Worm (Caenorhabditis elegans) whole organism, L2 larva: ENCODE results near the gene F59A7.11.

Experiments used
- C34F6.9 ChIP-seq: fragments of 150-350 bp; optimal IDR thresholded peaks from 2 replicates; lab custom pipeline; 2014; ENCODE audit warnings: missing biosample characterization, missing genetic modification characterization
- F13H6.1 ChIP-seq: sonication (generic microtip); optimal IDR thresholded peaks from 2 replicates; lab custom pipeline; 2016; ENCODE audit warnings: missing genetic modification characterization, missing compliant biosample characterization
- ZK546.5 ChIP-seq: sonication (generic microtip); optimal IDR thresholded peaks from 2 replicates; lab custom pipeline; 2017; ENCODE audit warnings: missing biosample characterization, missing genetic modification characterization
- alr-1 ChIP-seq: fragments of 150-350 bp; optimal IDR thresholded peaks from 2 replicates; lab custom pipeline; 2014; ENCODE audit warnings: missing biosample characterization, missing genetic modification characterization
- aly-2 ChIP-seq: fragments of 150-350 bp; optimal IDR thresholded peaks from 2 replicates; lab custom pipeline; 2014; ENCODE audit warnings: missing biosample characterization, missing genetic modification characterization
- blmp-1 ChIP-seq: sonication (generic microtip); optimal IDR thresholded peaks from 2 replicates; lab custom pipeline; 2017; ENCODE audit warnings: missing genetic modification characterization, mild to moderate bottlenecking, missing compliant biosample characterization, antibody characterized with exemption, moderate library complexity; ENCODE audit not compliant: insufficient read depth
- ceh-82 ChIP-seq: fragments of 150-350 bp; optimal IDR thresholded peaks from 2 replicates; lab custom pipeline; 2014; ENCODE audit warnings: missing biosample characterization, missing genetic modification characterization
- crh-2 ChIP-seq: sonication (generic microtip); optimal IDR thresholded peaks from 2 replicates; lab custom pipeline; 2017; ENCODE audit warnings: missing biosample characterization, missing genetic modification characterization
- dmd-4 ChIP-seq: sonication (generic microtip); optimal IDR thresholded peaks from 2 replicates; lab custom pipeline; 2017; ENCODE audit warnings: missing biosample characterization, missing genetic modification characterization
- egl-27 ChIP-seq: sonication (generic microtip); optimal IDR thresholded peaks from 3 replicates; lab custom pipeline; 2017; ENCODE audit warnings: missing biosample characterization, missing genetic modification reagents, missing genetic modification characterization
- elt-1 ChIP-seq: fragments of 150-350 bp; optimal IDR thresholded peaks from 2 replicates; lab custom pipeline; 2014; ENCODE audit warnings: missing biosample characterization, missing genetic modification characterization
- fos-1 ChIP-seq: fragments of 150-350 bp; optimal IDR thresholded peaks from 2 replicates; lab custom pipeline; 2014; ENCODE audit warnings: missing biosample characterization, missing genetic modification characterization
- lin-11 ChIP-seq: fragments of 150-350 bp; sonication (generic microtip); optimal IDR thresholded peaks from 2 replicates; lab custom pipeline; 2014; ENCODE audit warnings: missing biosample characterization, missing genetic modification characterization, inconsistent platforms, mixed read lengths
- lin-13 ChIP-seq: fragments of 150-350 bp; optimal IDR thresholded peaks from 2 replicates; lab custom pipeline; 2014; ENCODE audit warnings: missing biosample characterization, missing genetic modification reagents, missing genetic modification characterization
- mbf-1 ChIP-seq: sonication (generic microtip); optimal IDR thresholded peaks from 2 replicates; lab custom pipeline; 2017; ENCODE audit warnings: missing biosample characterization, missing genetic modification characterization
- mdl-1 ChIP-seq, 2 experiments: fragments of 150-350 bp in 1 of 2; sonication (generic microtip) in 1 of 2; optimal IDR thresholded peaks; 2 replicates each; lab custom pipeline; 2017; ENCODE audit warnings: missing biosample characterization in 2 of 2, missing genetic modification characterization in 2 of 2
- nhr-10 ChIP-seq: sonication (generic microtip); optimal IDR thresholded peaks from 2 replicates; lab custom pipeline; 2017; ENCODE audit warnings: missing biosample characterization, missing genetic modification characterization
- nhr-11 ChIP-seq: fragments of 150-350 bp; optimal IDR thresholded peaks from 2 replicates; lab custom pipeline; 2014; ENCODE audit warnings: missing biosample characterization, missing genetic modification characterization
- nhr-21 ChIP-seq: fragments of 150-350 bp; optimal IDR thresholded peaks from 2 replicates; lab custom pipeline; 2014; ENCODE audit warnings: missing biosample characterization, missing genetic modification characterization
- nhr-237 ChIP-seq: fragments of 150-350 bp; optimal IDR thresholded peaks from 2 replicates; lab custom pipeline; 2014; ENCODE audit warnings: missing biosample characterization, missing genetic modification characterization
- nhr-6 ChIP-seq: fragments of 150-350 bp; optimal IDR thresholded peaks from 2 replicates; lab custom pipeline; 2014; ENCODE audit warnings: missing biosample characterization, missing genetic modification characterization
- nhr-77 ChIP-seq: fragments of 150-350 bp; optimal IDR thresholded peaks from 2 replicates; lab custom pipeline; 2014; ENCODE audit warnings: missing biosample characterization, missing genetic modification characterization
- sem-4 ChIP-seq: fragments of 150-350 bp; optimal IDR thresholded peaks from 2 replicates; lab custom pipeline; 2014; ENCODE audit warnings: missing biosample characterization, missing genetic modification reagents, missing genetic modification characterization
- skn-1 ChIP-seq: sonication (generic microtip); optimal IDR thresholded peaks from 2 replicates; lab custom pipeline; 2017; ENCODE audit warnings: missing biosample characterization, missing genetic modification characterization
- sma-3 ChIP-seq: sonication (generic microtip); optimal IDR thresholded peaks from 2 replicates; lab custom pipeline; 2016; ENCODE audit warnings: missing genetic modification reagents, missing genetic modification characterization, missing compliant biosample characterization
- sma-9 ChIP-seq, 2 experiments: fragments of 150-350 bp in 1 of 2; sonication (generic microtip) in 1 of 2; optimal IDR thresholded peaks; 2 replicates each; lab custom pipeline; 2014 to 2016; ENCODE audit warnings: missing genetic modification characterization in 2 of 2, mild to moderate bottlenecking in 1 of 2, missing biosample characterization in 1 of 2, missing compliant biosample characterization in 1 of 2, missing genetic modification reagents in 1 of 2, moderate library complexity in 1 of 2
- snpc-4 ChIP-seq: fragments of 150-350 bp; optimal IDR thresholded peaks from 2 replicates; lab custom pipeline; 2014; ENCODE audit warnings: missing biosample characterization, missing genetic modification characterization
- unc-39 ChIP-seq: fragments of 150-350 bp; optimal IDR thresholded peaks from 2 replicates; lab custom pipeline; 2014; ENCODE audit warnings: missing biosample characterization, missing genetic modification characterization
- unc-62 ChIP-seq: fragments of 150-350 bp; optimal IDR thresholded peaks from 2 replicates; lab custom pipeline; 2014; ENCODE audit warnings: missing biosample characterization, missing genetic modification reagents, missing genetic modification characterization
- zag-1 ChIP-seq: fragments of 150-350 bp; optimal IDR thresholded peaks from 2 replicates; lab custom pipeline; 2014; ENCODE audit warnings: missing biosample characterization, missing genetic modification characterization
- ztf-1 ChIP-seq: fragments of 200-800 bp; sonication (Bioruptor generic); conservative IDR thresholded peaks from 2 replicates; pipeline ENCODE4 v1.3.6; 2022; ENCODE audit warnings: missing genetic modification characterization, missing compliant biosample characterization
- ztf-11 ChIP-seq: sonication (generic microtip); optimal IDR thresholded peaks from 2 replicates; lab custom pipeline; 2017; ENCODE audit warnings: missing biosample characterization, missing genetic modification characterization
- ztf-4 ChIP-seq: fragments of 150-350 bp; optimal IDR thresholded peaks from 2 replicates; lab custom pipeline; 2014; ENCODE audit warnings: missing biosample characterization, missing genetic modification characterization

The F59A7.11 gene

ce11 chrV:2004229-2004628 lies 9.5 kb downstream of the F59A7.11 start, which contains the start of gene clec-206:
clec-206 (minus strand) TSS chrV:2004329.
- TF ChIP-seq nhr-21 (tag; lab: Kevin White, UChicago): no peak
- TF ChIP-seq ztf-1: no peak
- TF ChIP-seq ztf-4: no peak
- no peak for TF ChIP-seq sem-4 (tag; lab: Kevin White, UChicago)
- no peak for TF ChIP-seq ZK546.5
- no peak for TF ChIP-seq blmp-1 (tag; lab: Kevin White, UChicago)
- no peak for TF ChIP-seq egl-27 (tag; lab: Kevin White, UChicago)

DNA sequence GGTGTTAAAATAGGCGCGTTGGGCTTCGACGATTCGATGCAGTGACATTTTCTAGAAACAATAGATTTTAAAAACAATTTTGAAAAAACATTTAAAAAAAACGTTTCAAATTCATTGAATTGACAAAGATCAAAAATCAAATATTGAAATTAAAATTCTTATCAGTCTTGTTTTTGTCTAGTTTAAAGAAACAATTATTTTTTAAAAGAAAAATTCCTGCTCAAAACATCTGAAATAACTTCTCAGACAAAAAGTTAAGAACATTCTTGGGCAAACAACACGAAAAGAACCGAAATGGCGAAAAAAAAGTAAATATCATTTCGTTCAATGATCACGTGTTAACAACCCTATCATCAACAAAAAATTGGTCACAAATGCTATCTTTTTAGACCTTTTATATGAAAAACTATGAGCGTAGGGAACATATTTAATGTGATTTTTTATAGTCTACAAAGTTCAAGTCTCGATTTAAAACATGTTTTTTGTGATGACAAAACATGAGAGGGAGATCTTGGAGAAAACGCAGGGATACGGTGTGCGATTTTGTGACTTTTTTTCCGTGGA lies 14.1 kb downstream of the F59A7.11 start, which contains the start of gene alh-5:
TSS of gene alh-5 (minus strand) at position 51 of the 564 bp plus-strand sequence.
- TF ChIP-seq sma-9 (GFP tag; optimal IDR thresholded peaks at IDR 0.05; lab: Kevin White, UChicago) (peak; percentile 34), sma-9 (tag; optimal IDR thresholded peaks at IDR 0.05; lab: Kevin White, UChicago) (no peak), nhr-11 (tag; lab: Kevin White, UChicago) (no peak), crh-2 (peak; percentile 2)
- TF ChIP-seq, all 48 proteins: peak for 2

DNA sequence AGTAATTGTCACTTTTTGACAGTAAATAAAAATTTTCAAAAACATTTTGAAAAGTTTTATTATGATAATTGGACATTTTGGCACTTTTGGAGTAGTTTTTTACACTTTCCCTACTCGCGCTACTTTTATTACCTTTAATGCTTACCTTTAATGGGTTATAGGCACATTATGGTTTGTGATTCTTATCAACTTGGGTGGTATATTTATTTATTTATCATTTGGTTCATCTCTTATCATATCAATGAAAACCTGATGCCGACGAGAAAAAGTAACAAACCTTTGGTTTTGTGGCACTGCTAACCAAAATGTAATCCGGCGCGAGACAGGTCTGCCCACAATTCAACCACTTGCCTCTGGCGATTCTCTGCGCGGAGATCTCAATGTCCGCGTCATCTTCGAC lies 15.4 kb downstream of the F59A7.11 start:
- TF ChIP-seq nhr-21 (tag; lab: Kevin White, UChicago) (no peak), sma-9 (GFP tag; optimal IDR thresholded peaks at IDR 0.05; lab: Kevin White, UChicago) (peak; percentile 6), sma-9 (tag; optimal IDR thresholded peaks at IDR 0.05; lab: Kevin White, UChicago) (no peak)
- TF ChIP-seq, all 48 proteins: peak for 1

ce11 chrV:1992515-1992968 lies 21.2 kb downstream of the F59A7.11 start, which contains the start of gene tnt-4:
tnt-4 (minus strand) TSS chrV:1992918.
- no peak for TF ChIP-seq nhr-11 (tag; lab: Kevin White, UChicago)
- no peak for TF ChIP-seq skn-1 (tag; lab: Kevin White, UChicago)
- no peak for TF ChIP-seq F13H6.1 (tag; lab: Kevin White, UChicago)
- TF ChIP-seq crh-2: no peak
- TF ChIP-seq ceh-82 (tag; lab: Kevin White, UChicago): no peak
- TF ChIP-seq zag-1 (tag; lab: Kevin White, UChicago): no peak
- TF ChIP-seq unc-62: no peak
- no peak for TF ChIP-seq dmd-4 (tag; lab: Kevin White, UChicago)
- no peak for TF ChIP-seq alr-1 (tag; lab: Kevin White, UChicago)
- no peak for TF ChIP-seq nhr-6 (tag; lab: Kevin White, UChicago)
- no peak for TF ChIP-seq C34F6.9 (tag; lab: Kevin White, UChicago)
- TF ChIP-seq elt-1: no peak
- no peak for TF ChIP-seq ztf-1
- TF ChIP-seq snpc-4 (tag; lab: Kevin White, UChicago): no peak
- TF ChIP-seq sma-3 (GFP tag; lab: Kevin White, UChicago): no peak
- no peak for TF ChIP-seq nhr-237
- no peak for TF ChIP-seq unc-39 (tag; lab: Kevin White, UChicago)

ce11 chrV:1991381-1991780 lies 22.3 kb downstream of the F59A7.11 start:
- TF ChIP-seq aly-2 (tag; lab: Kevin White, UChicago) (no peak), nhr-10 (tag; lab: Kevin White, UChicago) (no peak), nhr-21 (tag; lab: Kevin White, UChicago) (no peak), alr-1 (tag; lab: Kevin White, UChicago) (no peak), mbf-1 (no peak), crh-2 (no peak), fos-1 (no peak), ztf-11 (tag; lab: Kevin White, UChicago) (no peak), ZK546.5 (no peak), nhr-77 (no peak), sma-9 (GFP tag; optimal IDR thresholded peaks at IDR 0.05; lab: Kevin White, UChicago) (no peak), sma-9 (tag; optimal IDR thresholded peaks at IDR 0.05; lab: Kevin White, UChicago) (no peak), lin-11 (tag; lab: Kevin White, UChicago) (no peak), lin-13 (no peak), nhr-11 (tag; lab: Kevin White, UChicago) (no peak)

ce11 chrV:1989220-1989619 lies 24.5 kb downstream of the F59A7.11 start:
- peak; percentile 58 for TF ChIP-seq fos-1
- no peak for TF ChIP-seq nhr-6 (tag; lab: Kevin White, UChicago)
- no peak for TF ChIP-seq lin-11 (tag; lab: Kevin White, UChicago)
- no peak for TF ChIP-seq ZK546.5
- no peak for TF ChIP-seq aly-2 (tag; lab: Kevin White, UChicago)
- TF ChIP-seq ceh-82 (tag; lab: Kevin White, UChicago): no peak
- TF ChIP-seq elt-1: no peak
- TF ChIP-seq nhr-10 (tag; lab: Kevin White, UChicago): no peak
- no peak for TF ChIP-seq ztf-1
- TF ChIP-seq lin-13: no peak
- no peak for TF ChIP-seq mdl-1 (tag; optimal IDR thresholded peaks at IDR 0.05; lab: Kevin White, UChicago)
- no peak for TF ChIP-seq sma-9 (GFP tag; optimal IDR thresholded peaks at IDR 0.05; lab: Kevin White, UChicago)
- TF ChIP-seq sma-9 (tag; optimal IDR thresholded peaks at IDR 0.05; lab: Kevin White, UChicago): no peak
- TF ChIP-seq crh-2: peak; percentile 49
- TF ChIP-seq skn-1 (tag; lab: Kevin White, UChicago): peak; percentile 6
- TF ChIP-seq nhr-237: no peak
- TF ChIP-seq alr-1 (tag; lab: Kevin White, UChicago): no peak
- no peak for TF ChIP-seq nhr-11 (tag; lab: Kevin White, UChicago)
